Fruit fly (Drosophila melanogaster) whole organism, wandering third instar larva: ENCODE measurements around the gene CG14427.
A peak's percentile ranks its signal among the peaks of the same experiment; 100 is the strongest.

ENCODE experiments used
- Abd-B ChIP-seq: fragments of >200 bp; optimal IDR thresholded peaks from 2 replicates; lab custom pipeline; 2017; ENCODE audit warnings: missing biosample characterization, missing genetic modification characterization
- CG32264 ChIP-seq: fragments of 200-800 bp; sonication (Bioruptor generic); optimal IDR thresholded peaks from 2 replicates; lab custom pipeline; 2016; ENCODE audit warnings: missing biosample characterization, missing genetic modification characterization
- CG9705 ChIP-seq: fragments of 200-800 bp; sonication (Bioruptor generic); optimal IDR thresholded peaks from 2 replicates; lab custom pipeline; 2018; ENCODE audit warnings: missing biosample characterization, mild to moderate bottlenecking, missing genetic modification characterization
- CrebA ChIP-seq: fragments of 200-800 bp; sonication (Bioruptor generic); optimal IDR thresholded peaks from 2 replicates; lab custom pipeline; 2016; ENCODE audit warnings: missing biosample characterization, mild to moderate bottlenecking, missing genetic modification characterization, borderline replicate concordance
- Dfd ChIP-seq: fragments of >200 bp; optimal IDR thresholded peaks from 2 replicates; lab custom pipeline; 2017; ENCODE audit warnings: missing biosample characterization, missing genetic modification characterization
- Dif ChIP-seq: fragments of 200-275, 200-300 bp; sonication (Bioruptor generic); optimal IDR thresholded peaks from 2 replicates; lab custom pipeline; 2018; ENCODE audit warnings: missing biosample characterization, missing genetic modification characterization; ENCODE audit not compliant: partially characterized antibody
- GATAd ChIP-seq: sonication (Bioruptor generic); optimal IDR thresholded peaks from 2 replicates; lab custom pipeline; 2016; ENCODE audit warnings: missing biosample characterization, missing genetic modification characterization
- HLH106 ChIP-seq: fragments of 200-800 bp; optimal IDR thresholded peaks from 3 replicates; lab custom pipeline; 2019; ENCODE audit warnings: missing biosample characterization, mild to moderate bottlenecking, missing genetic modification characterization, moderate library complexity
- Hnf4 ChIP-seq: fragments of 200-800 bp; sonication (Bioruptor generic); optimal IDR thresholded peaks from 2 replicates; lab custom pipeline; 2016; ENCODE audit warnings: missing biosample characterization, mild to moderate bottlenecking, missing genetic modification characterization
- Hr78 ChIP-seq: fragments of >200 bp; optimal IDR thresholded peaks from 2 replicates; lab custom pipeline; 2017; ENCODE audit warnings: missing biosample characterization, missing genetic modification characterization
- Hr83 ChIP-seq: fragments of 200-300 bp; sonication (Bioruptor generic); optimal IDR thresholded peaks from 2 replicates; lab custom pipeline; 2016; ENCODE audit warnings: missing biosample characterization, mild to moderate bottlenecking, missing genetic modification characterization, moderate library complexity; ENCODE audit not compliant: poor library complexity, severe bottlenecking
- Jra ChIP-seq: sonication (Bioruptor generic); optimal IDR thresholded peaks from 2 replicates; lab custom pipeline; 2016; ENCODE audit warnings: missing biosample characterization, missing genetic modification characterization
- Mio ChIP-seq: sonication (Bioruptor generic); optimal IDR thresholded peaks from 2 replicates; lab custom pipeline; 2016; ENCODE audit warnings: missing biosample characterization, missing genetic modification characterization
- Myc ChIP-seq: fragments of >200 bp; optimal IDR thresholded peaks from 2 replicates; lab custom pipeline; 2017
- N ChIP-seq: fragments of >200 bp; optimal IDR thresholded peaks from 2 replicates; lab custom pipeline; 2018; ENCODE audit warnings: missing biosample characterization, missing external identifiers, missing genetic modification characterization
- OdsH ChIP-seq: fragments of 200-800 bp; sonication (Bioruptor generic); optimal IDR thresholded peaks from 2 replicates; lab custom pipeline; 2016; ENCODE audit warnings: missing biosample characterization, mild to moderate bottlenecking, missing genetic modification characterization
- Rel ChIP-seq, 2 experiments: fragments of 200-800 bp; sonication (Bioruptor generic) in 1 of 2; optimal IDR thresholded peaks; 2 replicates in 1 of 2; 3 replicates in 1 of 2; lab custom pipeline; 2016 to 2019; ENCODE audit warnings: mild to moderate bottlenecking in 2 of 2, missing biosample characterization in 2 of 2, missing genetic modification characterization in 2 of 2, moderate library complexity in 1 of 2
- Sp1 ChIP-seq: fragments of 200-800 bp; sonication (Bioruptor generic); optimal IDR thresholded peaks from 3 replicates; lab custom pipeline; 2019; ENCODE audit warnings: missing biosample characterization, mild to moderate bottlenecking, missing genetic modification characterization, moderate library complexity
- Vsx2 ChIP-seq: fragments of 200-300, 225-300 bp; sonication (Bioruptor generic); optimal IDR thresholded peaks from 2 replicates; lab custom pipeline; 2018; ENCODE audit warnings: missing biosample characterization, missing genetic modification characterization; ENCODE audit not compliant: partially characterized antibody
- br ChIP-seq: fragments of 200-800 bp; sonication (Bioruptor generic); optimal IDR thresholded peaks from 2 replicates; lab custom pipeline; 2016; ENCODE audit warnings: missing biosample characterization, missing genetic modification characterization
- brk ChIP-seq: fragments of 200-800 bp; sonication (Bioruptor generic); optimal IDR thresholded peaks from 2 replicates; lab custom pipeline; 2016; ENCODE audit warnings: missing biosample characterization, mild to moderate bottlenecking, missing genetic modification characterization
- dl ChIP-seq, 2 experiments: fragments of 175-275, 200-275 bp in 1 of 2; fragments of 200-275 bp in 1 of 2; sonication (Bioruptor generic); optimal IDR thresholded peaks; lab custom pipeline; 2018; ENCODE audit warnings: mild to moderate bottlenecking in 2 of 2, missing biosample characterization in 2 of 2, missing genetic modification characterization in 2 of 2, moderate library complexity in 2 of 2; ENCODE audit not compliant: partially characterized antibody in 2 of 2, insufficient read depth in 1 of 2
- dmrt93B ChIP-seq: fragments of 200-800 bp; sonication (Bioruptor generic); optimal IDR thresholded peaks from 2 replicates; lab custom pipeline; 2018; ENCODE audit warnings: missing biosample characterization, mild to moderate bottlenecking, missing genetic modification characterization
- dsf ChIP-seq: sonication (Bioruptor generic); optimal IDR thresholded peaks from 2 replicates; lab custom pipeline; 2016; ENCODE audit warnings: missing biosample characterization, missing genetic modification characterization, borderline replicate concordance
- ey ChIP-seq: fragments of 200-800 bp; sonication (Bioruptor generic); optimal IDR thresholded peaks from 2 replicates; lab custom pipeline; 2016; ENCODE audit warnings: missing biosample characterization, missing genetic modification characterization
- foxo ChIP-seq, 2 experiments: fragments of 200-800 bp; sonication (Bioruptor generic); optimal IDR thresholded peaks; 2 replicates in 1 of 2; 3 replicates in 1 of 2; lab custom pipeline; 2016 to 2017; ENCODE audit warnings: missing biosample characterization in 2 of 2, missing genetic modification characterization in 2 of 2
- fru ChIP-seq: fragments of 200-800 bp; sonication (Bioruptor generic); optimal IDR thresholded peaks from 3 replicates; lab custom pipeline; 2016; ENCODE audit warnings: missing biosample characterization, mild to moderate bottlenecking, missing genetic modification characterization
- h ChIP-seq: fragments of 200-800 bp; sonication (Bioruptor generic); optimal IDR thresholded peaks from 3 replicates; lab custom pipeline; 2016; ENCODE audit warnings: missing biosample characterization, mild to moderate bottlenecking, missing genetic modification characterization
- jim ChIP-seq: fragments of 175-275, 200-325 bp; sonication (Bioruptor generic); optimal IDR thresholded peaks from 2 replicates; lab custom pipeline; 2016; ENCODE audit warnings: missing biosample characterization, mild to moderate bottlenecking, missing genetic modification characterization
- lola ChIP-seq: fragments of >200 bp; optimal IDR thresholded peaks from 2 replicates; lab custom pipeline; 2017; ENCODE audit warnings: missing biosample characterization, missing genetic modification characterization
- pan ChIP-seq: fragments of >200 bp; optimal IDR thresholded peaks from 2 replicates; lab custom pipeline; 2017
- psq ChIP-seq: fragments of 200-800 bp; sonication (Bioruptor generic); optimal IDR thresholded peaks from 3 replicates; lab custom pipeline; 2017; ENCODE audit warnings: missing biosample characterization, mild to moderate bottlenecking, missing genetic modification characterization, moderate library complexity
- rgr ChIP-seq: fragments of 200-800 bp; sonication (Bioruptor generic); optimal IDR thresholded peaks from 3 replicates; lab custom pipeline; 2016; ENCODE audit warnings: missing biosample characterization, mild to moderate bottlenecking, missing genetic modification characterization
- sage ChIP-seq: fragments of 200-800 bp; sonication (Bioruptor generic); optimal IDR thresholded peaks from 2 replicates; lab custom pipeline; 2016; ENCODE audit warnings: missing biosample characterization, mild to moderate bottlenecking, missing genetic modification characterization
- sv ChIP-seq: fragments of 200-800 bp; sonication (Bioruptor generic); optimal IDR thresholded peaks from 3 replicates; lab custom pipeline; 2016; ENCODE audit warnings: missing biosample characterization, missing genetic modification characterization
- tai ChIP-seq: sonication (Bioruptor generic); optimal IDR thresholded peaks from 2 replicates; lab custom pipeline; 2016; ENCODE audit warnings: missing biosample characterization, missing genetic modification characterization
- usp ChIP-seq: fragments of >200 bp; optimal IDR thresholded peaks from 2 replicates; lab custom pipeline; 2017; ENCODE audit warnings: missing biosample characterization, missing genetic modification characterization
- woc ChIP-seq: sonication (Bioruptor generic); optimal IDR thresholded peaks from 2 replicates; lab custom pipeline; 2016; ENCODE audit warnings: missing biosample characterization, mild to moderate bottlenecking, missing genetic modification characterization

Gene CG14427

dm6 chrX:6997653-6998491 is 42.5 kb upstream of the CG14427 start:
- TF ChIP-seq fru (peak; percentile 79), dsf (no peak), Dif (no peak), Rel (GFP tag; optimal IDR thresholded peaks at IDR 0.05; lab: Kevin White, UChicago) (no peak), Rel (tag; optimal IDR thresholded peaks at IDR 0.05; lab: Kevin White, UChicago) (peak; percentile 4), dl (GFP tag; optimal IDR thresholded peaks at IDR 0.05; lab: Kevin White, UChicago; ENCODE audit: insufficient read depth in 1 of 2, partially characterized antibody in 2 of 2) (peak in 1 of 2 experiments; percentile 51), GATAd (GFP tag; lab: Kevin White, UChicago) (no peak), rgr (GFP tag; lab: Kevin White, UChicago) (peak; percentile 77), Dfd (GFP tag; lab: Kevin White, UChicago) (no peak), br (peak; percentile 65), dmrt93B (GFP tag; lab: Kevin White, UChicago) (peak; percentile 79), Hr78 (GFP tag; lab: Kevin White, UChicago) (no peak), tai (GFP tag; lab: Kevin White, UChicago) (no peak), foxo (GFP tag; optimal IDR thresholded peaks at IDR 0.05; lab: Kevin White, UChicago) (peak in 1 of 2 experiments; percentile 74), Hnf4 (peak; percentile 53), Jra (GFP tag; lab: Kevin White, UChicago) (no peak), lola (GFP tag; lab: Kevin White, UChicago) (no peak), sage (GFP tag; lab: Kevin White, UChicago) (no peak), sv (GFP tag; lab: Kevin White, UChicago) (no peak), CG32264 (peak; percentile 34), Abd-B (GFP tag; lab: Kevin White, UChicago) (no peak), CrebA (GFP tag; lab: Kevin White, UChicago) (no peak), woc (peak; percentile 73), HLH106 (tag; lab: Kevin White, UChicago) (peak; percentile 88), CG9705 (GFP tag; lab: Kevin White, UChicago) (peak; percentile 69), OdsH (GFP tag; lab: Kevin White, UChicago) (peak; percentile 66), psq (GFP tag; lab: Kevin White, UChicago) (peak; percentile 75), Sp1 (GFP tag; lab: Kevin White, UChicago) (peak; percentile 83), h (GFP tag; lab: Kevin White, UChicago) (peak; percentile 80), Mio (GFP tag; lab: Kevin White, UChicago) (no peak), brk (GFP tag; lab: Kevin White, UChicago) (peak; percentile 33), jim (GFP tag; lab: Kevin White, UChicago) (no peak), pan (lab: Kevin White, UChicago) (no peak), ey (GFP tag; lab: Kevin White, UChicago) (peak; percentile 76), usp (no peak), Hr83 (GFP tag; lab: Kevin White, UChicago) (peak; percentile 18), N (GFP tag; lab: Kevin White, UChicago) (no peak), Myc (no peak), Vsx2 (no peak)

- peak; percentile 45 to 63 for TF ChIP-seq dl (GFP tag; optimal IDR thresholded peaks at IDR 0.05; lab: Kevin White, UChicago; ENCODE audit: insufficient read depth in 1 of 2, partially characterized antibody in 2 of 2)
- peak; percentile 70 for TF ChIP-seq Dif
- TF ChIP-seq Vsx2: peak; percentile 83
- peak; percentile 54 for TF ChIP-seq h (GFP tag; lab: Kevin White, UChicago)
- no peak for TF ChIP-seq CG32264
- no peak for TF ChIP-seq woc
- TF ChIP-seq lola (GFP tag; lab: Kevin White, UChicago): no peak
- peak; percentile 58 for TF ChIP-seq Jra (GFP tag; lab: Kevin White, UChicago)
- no peak for TF ChIP-seq sv (GFP tag; lab: Kevin White, UChicago)
- peak; percentile 26 for TF ChIP-seq fru
- TF ChIP-seq Myc: no peak
- TF ChIP-seq N (GFP tag; lab: Kevin White, UChicago): no peak
- no peak for TF ChIP-seq brk (GFP tag; lab: Kevin White, UChicago)
- no peak for TF ChIP-seq Hr78 (GFP tag; lab: Kevin White, UChicago)
- TF ChIP-seq Abd-B (GFP tag; lab: Kevin White, UChicago): no peak
- no peak for TF ChIP-seq pan (lab: Kevin White, UChicago)
- peak; percentile 31 for TF ChIP-seq rgr (GFP tag; lab: Kevin White, UChicago)
- TF ChIP-seq Rel (GFP tag; optimal IDR thresholded peaks at IDR 0.05; lab: Kevin White, UChicago): peak; percentile 74
- TF ChIP-seq Rel (tag; optimal IDR thresholded peaks at IDR 0.05; lab: Kevin White, UChicago): peak; percentile 70
- TF ChIP-seq jim (GFP tag; lab: Kevin White, UChicago): peak; percentile 62
- peak; percentile 22 for TF ChIP-seq Sp1 (GFP tag; lab: Kevin White, UChicago)
- TF ChIP-seq dsf: no peak
- peak; percentile 78 for TF ChIP-seq Hnf4
- TF ChIP-seq foxo (GFP tag; optimal IDR thresholded peaks at IDR 0.05; lab: Kevin White, UChicago): no peak
- peak; percentile 70 for TF ChIP-seq Hr83 (GFP tag; lab: Kevin White, UChicago)
- no peak for TF ChIP-seq HLH106 (tag; lab: Kevin White, UChicago)
- no peak for TF ChIP-seq CG9705 (GFP tag; lab: Kevin White, UChicago)
- peak; percentile 46 for TF ChIP-seq CrebA (GFP tag; lab: Kevin White, UChicago)
- no peak for TF ChIP-seq dmrt93B (GFP tag; lab: Kevin White, UChicago)
- peak; percentile 8 for TF ChIP-seq OdsH (GFP tag; lab: Kevin White, UChicago)
- TF ChIP-seq GATAd (GFP tag; lab: Kevin White, UChicago): no peak
- no peak for TF ChIP-seq br
- no peak for TF ChIP-seq psq (GFP tag; lab: Kevin White, UChicago)
- no peak for TF ChIP-seq usp
- no peak for TF ChIP-seq tai (GFP tag; lab: Kevin White, UChicago)
- no peak for TF ChIP-seq sage (GFP tag; lab: Kevin White, UChicago)
- TF ChIP-seq Mio (GFP tag; lab: Kevin White, UChicago): no peak
- no peak for TF ChIP-seq Dfd (GFP tag; lab: Kevin White, UChicago)
- TF ChIP-seq ey (GFP tag; lab: Kevin White, UChicago): no peak
Measured at dm6 chrX:6998492-6998852, 41.9 kb upstream of the CG14427 start, which contains the start of gene Inx2. TSS of gene Inx2 (plus strand) at chrX:6998672.
